Fruit fly (Drosophila melanogaster) S2 (cell line): ENCODE results near the gene CG32750.

Experiments used
- CG8478 ChIP-seq: fragments of >200 bp; optimal IDR thresholded peaks from 2 replicates; lab custom pipeline; 2018
- CTCF ChIP-seq, 2 experiments: fragments of >200 bp; optimal IDR thresholded peaks; 2 replicates each; lab custom pipeline; 2018

DNA sequence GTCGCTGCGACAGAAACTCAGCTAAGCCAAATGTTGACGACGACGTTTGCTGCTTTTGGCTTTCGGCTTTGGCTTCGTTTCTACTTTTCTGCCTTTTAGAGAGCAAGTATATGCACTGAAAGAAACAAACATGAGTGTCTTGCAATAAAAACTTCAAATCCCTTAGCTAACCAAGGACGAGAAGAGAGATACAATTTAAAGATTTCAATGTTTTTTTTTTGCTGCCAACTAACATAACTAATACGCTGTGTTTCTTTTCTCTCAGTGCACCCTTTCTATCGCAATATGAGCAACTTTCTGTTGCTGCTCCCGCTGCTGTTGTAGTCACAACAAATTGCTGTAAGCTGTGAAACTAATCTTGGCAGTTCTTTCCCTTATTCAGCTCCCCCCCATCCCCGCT, 16.8 kb downstream of the CG32750 start:
- TF ChIP-seq CG8478 (lab: Kevin White, UChicago), result no peak
- no peak for TF ChIP-seq CTCF (optimal IDR thresholded peaks at IDR 0.05; lab: Kevin White, UChicago)
